Worm (Caenorhabditis elegans): ENCODE measurements around the gene Y46G5A.15.

The Y46G5A.15 gene

DNA sequence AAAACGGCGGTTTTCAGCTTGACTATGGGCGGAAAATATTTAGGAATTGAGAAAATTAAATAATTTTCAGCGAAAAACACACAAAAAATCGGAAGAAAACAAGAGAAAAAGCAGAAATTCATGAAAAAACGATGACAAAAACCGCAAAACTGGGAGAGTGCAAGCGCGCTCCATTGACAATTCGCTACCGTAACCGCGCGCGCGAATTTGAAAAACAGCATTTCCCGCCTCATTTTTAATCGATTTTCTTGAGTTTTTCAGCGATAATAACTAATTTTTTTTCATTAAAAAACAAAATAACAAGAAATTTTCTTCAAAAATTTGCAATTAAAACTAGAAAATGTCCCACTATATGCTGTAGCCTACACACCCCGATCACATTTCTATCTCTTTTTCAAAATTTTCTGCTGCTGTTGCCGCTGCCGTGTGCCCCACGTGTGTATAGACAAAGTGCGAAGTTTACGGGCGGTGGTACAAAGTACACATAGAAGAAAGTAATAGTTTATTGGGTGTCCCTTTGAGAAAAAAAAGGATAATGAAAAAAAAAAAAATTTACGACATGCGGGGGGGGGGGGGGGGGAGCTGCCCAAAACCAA, 14.8 kb upstream of the Y46G5A.15 start:
- no peak for TF ChIP-seq unc-62 (GFP tag; optimal IDR thresholded peaks at IDR 0.05)

DNA sequence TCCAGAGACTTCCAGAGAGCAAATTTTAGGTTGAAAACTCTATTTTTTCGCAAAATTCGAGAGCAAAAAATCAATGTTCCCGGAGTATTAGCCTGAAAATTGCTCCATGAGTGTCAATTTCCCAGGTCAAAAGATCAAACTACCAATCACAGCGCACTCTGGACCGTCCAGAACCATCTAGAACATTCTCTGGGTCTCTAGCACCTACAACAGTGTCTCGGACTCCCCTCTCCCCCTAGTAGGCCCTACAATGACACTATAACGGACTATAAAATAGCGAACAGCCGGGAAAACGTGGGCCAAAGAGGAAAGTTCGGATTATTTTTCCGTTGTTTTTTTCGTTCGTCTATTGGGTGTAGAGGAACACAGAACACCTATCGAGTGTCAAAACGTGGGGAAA, 14.1 kb upstream of the Y46G5A.15 start:
- TF ChIP-seq unc-62 (GFP tag; optimal IDR thresholded peaks at IDR 0.05): no peak

- no peak for TF ChIP-seq unc-62 (GFP tag; optimal IDR thresholded peaks at IDR 0.05)
Observed at ce11 chrII:12798814-12799213, 13.6 kb upstream of the Y46G5A.15 start.

DNA sequence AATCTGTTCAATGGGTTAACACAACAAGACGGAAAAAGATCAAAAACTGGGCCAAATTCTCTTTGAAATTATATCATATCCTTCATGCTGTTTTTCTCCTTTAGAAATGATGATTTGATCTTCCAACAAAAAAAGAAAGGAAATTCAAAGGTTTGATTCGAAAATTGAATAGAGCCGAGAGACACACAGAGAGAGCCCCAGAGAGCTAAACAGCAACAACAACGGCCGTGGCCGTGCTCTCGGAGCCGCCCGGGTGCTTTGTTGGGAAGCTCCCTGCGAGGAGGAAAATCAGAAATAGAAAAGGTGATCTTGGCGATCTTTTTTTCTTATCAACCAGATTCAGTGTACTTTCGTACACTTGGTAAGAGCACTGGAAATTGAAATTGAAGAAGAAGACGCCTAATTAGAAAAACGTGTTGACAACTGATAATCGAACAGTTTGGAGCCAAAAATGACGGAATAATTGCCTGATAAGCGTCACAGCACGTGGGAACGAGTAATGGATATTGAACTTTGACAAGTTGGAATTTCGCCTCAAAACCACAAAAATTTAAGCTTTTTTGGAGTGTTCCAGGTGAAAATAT, 12.1 kb upstream of the Y46G5A.15 start:
- TF ChIP-seq unc-62 (GFP tag; optimal IDR thresholded peaks at IDR 0.05): no peak

DNA sequence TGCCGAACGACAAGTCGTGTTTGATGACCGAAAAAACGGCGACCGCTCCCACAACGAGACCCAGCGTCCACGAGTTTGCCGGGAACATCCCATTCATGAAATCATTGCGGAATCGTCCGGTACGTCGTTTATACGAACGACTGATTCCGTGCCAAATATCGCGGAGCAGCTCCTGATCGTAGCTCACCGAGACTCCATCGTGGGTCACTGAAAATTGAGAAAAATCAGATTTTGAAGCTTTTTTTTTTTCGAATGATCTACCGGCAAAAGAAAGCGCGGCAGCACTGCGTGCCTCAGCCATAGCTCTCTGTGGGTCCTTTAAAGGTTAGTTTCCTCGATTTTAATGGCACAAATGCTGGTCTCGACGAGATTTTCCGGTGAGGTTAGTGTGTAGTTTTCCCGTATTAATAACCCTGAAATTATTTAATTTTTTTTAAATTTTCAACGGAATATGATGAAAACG, 10.9 kb upstream of the Y46G5A.15 start, which contains the start of gene cpt-1:
Gene cpt-1, minus strand, starts transcription at position 413 of the 463 bp plus-strand sequence.
- TF ChIP-seq unc-62 (GFP tag; optimal IDR thresholded peaks at IDR 0.05): no peak

ce11 chrII:12795188-12795587, 10.0 kb upstream of the Y46G5A.15 start:
- no peak for TF ChIP-seq unc-62 (GFP tag; optimal IDR thresholded peaks at IDR 0.05)

ce11 chrII:12790392-12790791, 5.2 kb upstream of the Y46G5A.15 start:
- no peak for TF ChIP-seq unc-62 (GFP tag; optimal IDR thresholded peaks at IDR 0.05)

- no peak for TF ChIP-seq unc-62 (GFP tag; optimal IDR thresholded peaks at IDR 0.05)
Observed at ce11 chrII:12789497-12789896, 4.3 kb upstream of the Y46G5A.15 start.

ce11 chrII:12787831-12788248, 2.6 kb upstream of the Y46G5A.15 start, which contains the start of gene alkb-7:
Gene alkb-7, minus strand, starts transcription at chrII:12788153.
- no peak for TF ChIP-seq unc-62 (GFP tag; optimal IDR thresholded peaks at IDR 0.05)

ce11 chrII:12776379-12776778, 8.8 kb downstream of the Y46G5A.15 start, which contains the start of gene Y46G5A.34:
Gene Y46G5A.34, plus strand, starts transcription at chrII:12776679.
- TF ChIP-seq unc-62 (GFP tag; optimal IDR thresholded peaks at IDR 0.05): no peak

DNA sequence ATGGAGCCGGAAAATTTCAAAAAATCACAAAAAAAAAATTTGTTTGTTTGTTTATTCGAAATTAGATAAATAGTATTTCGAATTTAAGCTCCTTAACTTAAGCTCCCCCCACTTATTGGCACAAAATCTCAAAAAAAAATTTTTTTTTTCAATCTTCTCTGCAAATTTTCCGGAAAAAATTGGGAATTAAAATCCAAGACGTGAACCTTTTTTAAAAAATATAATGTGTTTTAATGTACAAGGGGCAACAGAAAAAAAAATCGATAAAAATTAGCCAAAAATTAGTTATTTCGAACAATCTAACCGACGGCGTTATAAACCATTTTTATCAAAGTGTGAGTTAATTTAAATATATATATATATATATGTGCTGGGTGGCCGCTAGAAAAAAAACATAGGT, 10.8 kb downstream of the Y46G5A.15 start, which contains the start of gene Y46G5A.14:
Gene Y46G5A.14, plus strand, starts transcription at position 301 of the 400 bp plus-strand sequence.
- TF ChIP-seq unc-62 (GFP tag; optimal IDR thresholded peaks at IDR 0.05): no peak

DNA sequence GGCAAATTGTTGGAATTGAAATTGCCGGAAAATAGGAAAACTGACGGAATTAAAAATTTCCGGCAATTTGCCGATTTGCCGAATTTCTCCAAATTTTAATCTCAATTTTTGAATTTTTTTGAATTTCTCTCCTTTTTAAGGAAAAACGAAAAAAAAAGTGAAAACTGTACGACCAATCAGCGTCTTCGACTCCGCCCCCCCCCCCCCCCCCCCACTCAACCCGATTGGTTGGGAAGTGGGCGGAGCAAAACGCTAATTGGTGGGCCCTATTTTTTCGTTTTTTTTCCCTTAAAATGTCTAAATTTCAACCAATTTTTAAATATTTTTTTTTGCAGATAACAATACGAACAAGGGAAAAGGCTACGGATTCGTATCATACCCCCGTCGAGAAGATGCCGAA, 15.3 kb downstream of the Y46G5A.15 start:
- no peak for TF ChIP-seq unc-62 (GFP tag; optimal IDR thresholded peaks at IDR 0.05)

ce11 chrII:12768167-12768712, 17.0 kb downstream of the Y46G5A.15 start, which contains the start of the genes vps-2 and tiar-2:
Gene vps-2, minus strand, starts transcription at chrII:12768217.
Gene tiar-2, plus strand, starts transcription at chrII:12768686.
- TF ChIP-seq unc-62 (GFP tag; optimal IDR thresholded peaks at IDR 0.05): no peak

DNA sequence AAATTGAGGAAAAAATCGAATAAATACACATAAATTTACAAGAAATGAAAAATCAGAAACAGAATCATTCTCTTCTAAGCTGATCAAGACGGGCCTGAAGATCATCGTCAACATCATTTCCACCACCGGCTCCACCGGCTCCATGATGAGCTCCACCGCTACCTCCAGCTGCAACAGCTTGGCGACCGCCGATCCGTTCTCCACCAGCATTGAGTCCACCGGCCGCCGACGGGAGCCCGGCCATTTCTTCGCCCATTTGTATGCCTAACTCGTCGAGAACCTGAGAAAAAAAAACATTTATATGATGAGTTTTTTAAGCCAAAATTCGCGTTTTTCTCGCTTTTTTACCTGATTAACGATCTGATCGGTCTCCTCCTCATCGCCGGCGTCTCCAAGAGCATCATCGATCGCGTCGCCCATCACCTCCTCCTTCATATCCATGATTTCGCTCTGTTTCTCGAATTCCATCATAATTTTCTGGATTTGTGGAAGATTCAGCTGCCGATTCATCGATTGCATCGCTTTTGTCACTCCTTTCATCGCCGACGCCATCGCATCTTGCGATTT, 17.9 kb downstream of the Y46G5A.15 start:
- TF ChIP-seq unc-62 (GFP tag; optimal IDR thresholded peaks at IDR 0.05): no peak

DNA sequence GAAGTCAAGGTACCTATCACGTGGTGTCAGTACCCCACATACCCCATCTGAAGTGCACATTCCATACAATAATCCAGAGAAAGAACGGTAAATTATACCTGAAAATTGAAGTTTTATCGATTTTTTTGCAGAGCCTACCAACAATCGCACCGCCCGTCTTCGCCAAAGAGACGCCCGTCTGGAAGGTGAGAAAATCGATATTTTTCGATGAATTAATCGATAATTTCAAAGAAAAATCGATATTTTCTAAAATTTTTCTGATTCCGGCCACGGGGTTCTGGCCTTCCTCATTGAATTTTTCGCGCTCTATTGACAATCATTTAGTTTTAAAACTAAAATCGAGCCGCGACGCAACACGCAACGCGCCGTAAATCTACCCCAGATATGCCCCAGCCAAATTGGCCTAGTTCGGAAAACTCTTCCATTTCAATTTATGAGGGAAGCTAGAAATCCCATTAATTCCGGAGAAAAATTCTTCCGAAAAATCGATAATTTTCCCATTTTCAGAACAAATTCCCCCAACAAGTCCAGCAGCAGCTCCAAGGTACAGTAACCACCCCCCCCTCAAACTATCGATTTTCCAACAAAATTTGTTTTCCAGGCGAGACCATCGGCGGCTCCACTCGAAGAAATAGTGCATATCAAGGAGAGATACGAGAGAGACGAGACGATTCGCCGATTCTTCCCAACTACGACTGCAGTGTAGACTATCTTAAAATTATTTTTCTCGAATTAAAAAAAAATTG, 18.6 kb downstream of the Y46G5A.15 start:
- no peak for TF ChIP-seq unc-62 (GFP tag; optimal IDR thresholded peaks at IDR 0.05)

DNA sequence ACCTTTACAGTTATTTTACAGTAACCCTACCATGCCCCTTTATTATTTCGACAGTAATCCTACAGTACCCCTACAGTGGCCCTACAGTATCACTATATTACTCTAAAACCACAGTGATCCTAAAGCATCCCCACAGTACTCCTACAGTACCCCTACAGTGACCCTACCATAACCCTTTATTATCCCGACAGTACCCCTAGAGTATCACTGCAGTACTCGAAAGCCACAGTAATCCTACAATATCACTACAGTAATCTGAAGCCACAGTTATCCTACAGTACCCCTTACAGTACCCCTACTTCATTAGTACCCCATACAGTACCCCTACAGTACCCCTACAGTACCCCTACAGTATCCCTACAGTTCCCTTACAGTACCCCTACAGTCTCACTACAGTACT, 20.7 kb downstream of the Y46G5A.15 start:
- no peak for TF ChIP-seq unc-62 (GFP tag; optimal IDR thresholded peaks at IDR 0.05)
